Fruit fly (Drosophila melanogaster): ENCODE data around the gene stck.

dm6 chr3R:8349449-8350115 is 7.2 kb upstream of the stck start, which contains the start of gene Atg13:
- TF ChIP-seq psq (optimal IDR thresholded peaks at IDR 0.05) (no peak), Dll (optimal IDR thresholded peaks at IDR 0.05) (no peak)
